Fruit fly (Drosophila melanogaster): ENCODE data around the gene Lip4.

The Lip4 gene

DNA sequence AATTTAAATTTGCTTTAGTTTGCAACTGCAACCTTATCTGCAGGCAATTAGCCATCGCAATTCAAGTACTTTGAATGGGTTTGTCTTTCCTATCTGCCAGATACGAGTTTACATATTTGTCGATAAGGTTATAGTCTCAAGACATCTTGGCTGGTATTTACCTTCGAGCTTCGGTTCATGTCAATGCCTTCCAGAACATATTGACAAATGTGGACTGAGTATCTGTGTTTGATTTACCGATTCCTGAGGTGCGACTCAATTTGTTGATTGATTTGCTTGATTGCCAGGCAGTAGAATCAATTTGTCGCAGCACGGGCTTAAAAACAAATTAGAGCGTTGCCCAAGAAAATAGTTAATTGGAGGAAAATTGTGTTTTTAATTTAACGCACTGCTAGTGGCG, 25.4 kb downstream of the Lip4 start (continued):
- TF ChIP-seq CG12659 (GFP tag; optimal IDR thresholded peaks at IDR 0.05) (no peak), CG8478 (optimal IDR thresholded peaks at IDR 0.05) (no peak), Xbp1 (GFP tag; optimal IDR thresholded peaks at IDR 0.05) (no peak), bab2 (GFP tag; optimal IDR thresholded peaks at IDR 0.05) (peak; percentile 17), row (GFP tag; IDR thresholded peaks at IDR 0.05) (no peak), Lim3 (GFP tag; IDR thresholded peaks at IDR 0.05) (peak; percentile 18; the same call in 1 of the 2 replicates), Pdp1 (GFP tag; optimal IDR thresholded peaks at IDR 0.05) (peak in 1 of 2 experiments; percentile 15), CG13424 (tag; optimal IDR thresholded peaks at IDR 0.05) (peak; percentile 25), CG34224 (GFP tag; IDR thresholded peaks at IDR 0.05; ENCODE audit: partially characterized antibody) (no peak), caup (GFP tag; optimal IDR thresholded peaks at IDR 0.05; ENCODE audit: severe bottlenecking) (peak; percentile 75), seq (GFP tag; IDR thresholded peaks at IDR 0.05) (peak; percentile 41; the same call in 1 of the 2 replicates), CG12391 (tag; optimal IDR thresholded peaks at IDR 0.05) (peak; percentile 5), CG1602 (GFP tag; optimal IDR thresholded peaks at IDR 0.05) (peak; percentile 33), ac (GFP tag; optimal IDR thresholded peaks at IDR 0.05) (peak; percentile 37), Sry-δ (GFP tag; optimal IDR thresholded peaks at IDR 0.05) (no peak), sens-2 (GFP tag; IDR thresholded peaks at IDR 0.05) (peak; percentile 54; the same call in 1 of the 2 replicates), ara (GFP tag; IDR thresholded peaks at IDR 0.05) (peak; percentile 66), CG13894 (tag; optimal IDR thresholded peaks at IDR 0.05) (no peak), Rx (GFP tag; IDR thresholded peaks at IDR 0.05) (no peak), CG5953 (GFP tag; IDR thresholded peaks at IDR 0.05) (no peak), Doc3 (GFP tag; IDR thresholded peaks at IDR 0.05; ENCODE audit: partially characterized antibody) (no peak), tin (GFP tag; optimal IDR thresholded peaks at IDR 0.05) (no peak), sima (GFP tag; optimal IDR thresholded peaks at IDR 0.05) (no peak), pzg (GFP tag; optimal IDR thresholded peaks at IDR 0.05) (no peak), CG6813 (GFP tag; optimal IDR thresholded peaks at IDR 0.05) (peak; percentile 65), ro (GFP tag; IDR thresholded peaks at IDR 0.05) (no peak), jing (GFP tag; optimal IDR thresholded peaks at IDR 0.05) (no peak), CG17359 (tag; optimal IDR thresholded peaks at IDR 0.05) (peak; percentile 20), unpg (GFP tag; optimal IDR thresholded peaks at IDR 0.05) (peak; percentile 43), Dip3 (GFP tag; optimal IDR thresholded peaks at IDR 0.05) (no peak), lbe (GFP tag; optimal IDR thresholded peaks at IDR 0.05) (peak; percentile 4), gro (GFP tag; optimal IDR thresholded peaks at IDR 0.05) (no peak), Ets65A (GFP tag) (no peak), CG33213 (GFP tag; optimal IDR thresholded peaks at IDR 0.05) (peak; percentile 6), ttk (GFP tag; IDR thresholded peaks at IDR 0.05) (no peak), CG11696 (GFP tag; IDR thresholded peaks at IDR 0.05) (no peak), zfh2 (GFP tag; optimal IDR thresholded peaks at IDR 0.05) (no peak), CG15269 (tag; optimal IDR thresholded peaks at IDR 0.05) (no peak), ken (GFP tag; IDR thresholded peaks at IDR 0.05) (0 out of 3 replicates have a peak, but pooled peaks have one; percentile 23), CG15073 (GFP tag; optimal IDR thresholded peaks at IDR 0.05) (no peak), Bteb2 (GFP tag; optimal IDR thresholded peaks at IDR 0.05) (no peak), Blimp-1 (GFP tag; optimal IDR thresholded peaks at IDR 0.05) (peak; percentile 34), CG9797 (GFP tag; optimal IDR thresholded peaks at IDR 0.05) (no peak), ci (GFP tag; IDR thresholded peaks at IDR 0.05) (peak; percentile 38; the same call in 1 of the 3 replicates), CG11093 (GFP tag; IDR thresholded peaks at IDR 0.05) (no peak), Myb (GFP tag; optimal IDR thresholded peaks at IDR 0.05) (no peak), Xrp1 (GFP tag; IDR thresholded peaks at IDR 0.05) (peak; percentile 79), CG3281 (GFP tag; optimal IDR thresholded peaks at IDR 0.05) (peak; percentile 9), CG15011 (GFP tag; optimal IDR thresholded peaks at IDR 0.05) (no peak), phol (tag; optimal IDR thresholded peaks at IDR 0.05) (no peak), esg (GFP tag; conservative IDR thresholded peaks at IDR 0.05) (no peak), CG1832 (GFP tag; optimal IDR thresholded peaks at IDR 0.05) (no peak)
